Worm (Caenorhabditis elegans) whole organism, L1 larva: ENCODE measurements around the gene M04C3.5.

Experiments used
- aly-2 ChIP-seq: fragments of 150-350 bp; optimal IDR thresholded peaks from 2 replicates; lab custom pipeline; 2014; ENCODE audit warnings: missing biosample characterization, missing genetic modification characterization
- ceh-82 ChIP-seq, 3 experiments: fragments of 150-350 bp in 1 of 3; sonication (generic microtip) in 2 of 3; optimal IDR thresholded peaks; 2 replicates each; lab custom pipeline; 2014 to 2017; ENCODE audit warnings: missing biosample characterization in 3 of 3, missing genetic modification characterization in 3 of 3
- ces-1 ChIP-seq: fragments of 150-350 bp; optimal IDR thresholded peaks from 2 replicates; lab custom pipeline; 2014; ENCODE audit warnings: missing biosample characterization, missing genetic modification reagents, missing genetic modification characterization
- ets-5 ChIP-seq: fragments of 200-800 bp; sonication (Bioruptor generic); IDR thresholded peaks from 2 replicates; pipeline ENCODE4 v1.3.6; 2022; ENCODE audit warnings: missing genetic modification characterization, missing compliant biosample characterization
- lin-39 ChIP-seq: fragments of 150-350 bp; optimal IDR thresholded peaks from 2 replicates; lab custom pipeline; 2014; ENCODE audit warnings: missing biosample characterization, missing genetic modification reagents, missing genetic modification characterization
- mdl-1 ChIP-seq, 2 experiments: fragments of 150-350 bp; optimal IDR thresholded peaks; 2 replicates each; lab custom pipeline; 2014 to 2017; ENCODE audit warnings: missing biosample characterization in 2 of 2, missing genetic modification characterization in 2 of 2, inconsistent platforms in 1 of 2
- nhr-47 ChIP-seq: sonication (generic microtip); optimal IDR thresholded peaks from 2 replicates; lab custom pipeline; 2016; ENCODE audit warnings: mild to moderate bottlenecking, missing genetic modification characterization, moderate library complexity, missing compliant biosample characterization
- nhr-77 ChIP-seq: fragments of 150-350 bp; optimal IDR thresholded peaks from 2 replicates; lab custom pipeline; 2014; ENCODE audit warnings: missing biosample characterization, missing genetic modification characterization
- nhr-85 ChIP-seq: sonication (generic microtip); peaks from one replicate; lab custom pipeline; 2016; ENCODE audit warnings: missing genetic modification characterization, inconsistent platforms, missing compliant biosample characterization
- rnt-1 ChIP-seq: sonication (generic microtip); optimal IDR thresholded peaks from 2 replicates; lab custom pipeline; 2016; ENCODE audit warnings: mild to moderate bottlenecking, missing genetic modification characterization, moderate library complexity, missing compliant biosample characterization
- unc-62 ChIP-seq: fragments of 150-350 bp; optimal IDR thresholded peaks from 2 replicates; lab custom pipeline; 2014; ENCODE audit warnings: missing biosample characterization, missing genetic modification reagents, missing genetic modification characterization
- ztf-11 ChIP-seq, 2 experiments: sonication (generic microtip); optimal IDR thresholded peaks; 2 replicates each; lab custom pipeline; 2016 to 2017; ENCODE audit warnings: missing genetic modification characterization in 2 of 2, missing biosample characterization in 1 of 2, missing compliant biosample characterization in 1 of 2

ce11 chrV:19482535-19482934 lies 33.0 kb downstream of the M04C3.5 start, which contains the start of gene Y43F8B.22:
- TF ChIP-seq ztf-11 (tag; optimal IDR thresholded peaks at IDR 0.05; lab: Kevin White, UChicago) (no peak), nhr-77 (no peak), ets-5 (GFP tag; lab: Robert Waterston, UW) (no peak), nhr-85 (tag; lab: Kevin White, UChicago) (no peak), lin-39 (tag; lab: Kevin White, UChicago) (no peak), ces-1 (GFP tag; lab: Kevin White, UChicago) (no peak), rnt-1 (tag; lab: Kevin White, UChicago) (no peak), unc-62 (no peak), aly-2 (tag; lab: Kevin White, UChicago) (no peak), nhr-47 (tag; lab: Kevin White, UChicago) (no peak), mdl-1 (tag; optimal IDR thresholded peaks at IDR 0.05; lab: Kevin White, UChicago) (no peak), ceh-82 (tag; optimal IDR thresholded peaks at IDR 0.05; lab: Kevin White, UChicago) (no peak)
